Worm (Caenorhabditis elegans) whole organism, young adult: ENCODE measurements around the gene flp-28.

Experiments used
- ama-1 ChIP-seq, 3 experiments: fragments of 150-350 bp in 1 of 3; sonication (generic microtip) in 2 of 3; optimal IDR thresholded peaks; 2 replicates each; lab custom pipeline; 2014 to 2018; ENCODE audit warnings: missing biosample characterization in 2 of 3, missing genetic modification characterization in 2 of 3, missing genetic modification reagents in 2 of 3
- snpc-3.4 ChIP-seq: sonication (generic microtip); optimal IDR thresholded peaks from 2 replicates; lab custom pipeline; 2017; ENCODE audit warnings: missing genetic modification characterization, mild to moderate bottlenecking, missing compliant biosample characterization, antibody characterized with exemption, moderate library complexity, missing genotype, missing genetic modification reagents
- unc-62 ChIP-seq: fragments of 150-350 bp; optimal IDR thresholded peaks from 2 replicates; lab custom pipeline; 2014; ENCODE audit warnings: missing biosample characterization, missing genetic modification reagents, missing genetic modification characterization
- zfh-2 ChIP-seq: fragments of 200-800 bp; sonication (Bioruptor generic); conservative IDR thresholded peaks from 2 replicates; pipeline ENCODE4 v1.3.6; 2022; ENCODE audit warnings: missing genetic modification reagents, missing genetic modification characterization, missing compliant biosample characterization

- no peak for TF ChIP-seq zfh-2 (GFP tag; lab: Robert Waterston, UW)
- TF ChIP-seq snpc-3.4 = no peak
- TF ChIP-seq ama-1 (optimal IDR thresholded peaks at IDR 0.05; lab: Kevin White, UChicago) = no peak
- TF ChIP-seq ama-1 (GFP tag; optimal IDR thresholded peaks at IDR 0.05; lab: Kevin White, UChicago) = no peak
- no peak for TF ChIP-seq unc-62 (GFP tag; lab: Kevin White, UChicago)
These were observed 4.5 kb downstream of the flp-28 start for ce11 chrX:10083272-10083671.
